Worm (Caenorhabditis elegans) whole organism, early embryonic: ENCODE data around the gene mes-1.

Source experiments
- ets-7 ChIP-seq: sonication (generic microtip); optimal IDR thresholded peaks from 2 replicates; lab custom pipeline; 2016; ENCODE audit warnings: missing genotype, missing genetic modification characterization, missing compliant biosample characterization
- flt-1 ChIP-seq: fragments of 200-800 bp; sonication (Bioruptor generic); IDR thresholded peaks from 2 replicates; pipeline ENCODE4 v1.3.6; 2022; ENCODE audit warnings: missing genetic modification characterization, missing compliant biosample characterization
- hmbx-1 ChIP-seq: sonication (generic microtip); optimal IDR thresholded peaks from 2 replicates; lab custom pipeline; 2016; ENCODE audit warnings: mild to moderate bottlenecking, missing genetic modification characterization, missing compliant biosample characterization
- hmg-4 ChIP-seq: fragments of 200-800 bp; sonication (Bioruptor generic); optimal IDR thresholded peaks from 2 replicates; lab custom pipeline; 2018; ENCODE audit warnings: mild to moderate bottlenecking, missing genetic modification characterization, missing compliant biosample characterization

ce11 chrX:11814667-11815066, 42.6 kb upstream of the mes-1 start, which contains the start of gene C34E11.2:
- TF ChIP-seq hmbx-1 (tag; lab: Kevin White, UChicago) (no peak), hmg-4 (GFP tag; lab: Kevin White, UChicago) (no peak), ets-7 (tag; lab: Kevin White, UChicago) (no peak), flt-1 (no peak)
